Fruit fly (Drosophila melanogaster): ENCODE data around the gene CG15258.
A peak's percentile ranks its signal among the peaks of the same experiment; 100 is the strongest.

CG15258 gene

DNA sequence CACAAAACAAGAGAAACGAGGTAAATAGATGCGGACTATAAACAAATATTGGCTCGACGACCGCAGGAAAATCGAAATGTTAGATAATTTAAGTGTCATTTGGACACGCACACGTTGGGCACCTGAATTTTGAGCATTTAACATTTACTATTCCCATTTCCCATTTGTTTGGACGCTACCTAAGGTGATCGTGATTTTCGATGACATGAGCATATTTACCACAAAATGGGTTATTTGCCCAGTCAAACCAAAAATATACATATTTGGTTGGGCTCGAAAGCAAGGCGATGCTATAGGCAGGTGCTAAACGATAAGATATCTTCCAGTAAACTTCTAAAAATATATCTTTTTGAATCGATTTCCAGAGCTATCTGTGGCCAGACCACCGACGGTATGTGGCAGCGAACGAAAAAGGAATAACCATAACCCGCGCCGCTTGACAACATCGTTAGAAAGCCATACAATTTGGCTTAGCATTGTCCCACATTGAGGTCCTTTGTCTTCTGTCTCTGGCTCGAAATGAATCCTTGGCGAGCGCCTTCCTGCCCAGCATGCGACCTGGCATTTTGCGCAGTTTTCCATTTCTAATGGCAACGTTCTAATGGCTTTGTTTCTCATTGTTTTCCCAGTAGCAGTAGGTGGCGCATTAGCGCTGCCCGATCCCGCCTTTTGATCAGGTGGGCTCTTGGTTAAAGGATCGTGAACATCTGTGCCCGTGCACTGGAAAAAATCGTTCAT lies 37.2 kb downstream of the CG15258 start (continued):
- TF ChIP-seq CG9727 (GFP tag; optimal IDR thresholded peaks at IDR 0.05) (peak; percentile 51), CG2712 (tag; optimal IDR thresholded peaks at IDR 0.05) (peak; percentile 6), tll (GFP tag; optimal IDR thresholded peaks at IDR 0.05) (peak in 1 of 2 experiments; percentile 93), CG2202 (tag; optimal IDR thresholded peaks at IDR 0.05) (peak; percentile 57), CG8290 (GFP tag; optimal IDR thresholded peaks at IDR 0.05) (no peak), CG8290 (tag; optimal IDR thresholded peaks at IDR 0.05) (peak in 1 of 2 experiments; percentile 52), ac (GFP tag; optimal IDR thresholded peaks at IDR 0.05) (peak; percentile 91), CG12219 (GFP tag; optimal IDR thresholded peaks at IDR 0.05) (no peak), CG16863 (GFP tag; optimal IDR thresholded peaks at IDR 0.05) (no peak), CG14710 (tag; optimal IDR thresholded peaks at IDR 0.05) (peak; percentile 45), CG1233 (GFP tag; optimal IDR thresholded peaks at IDR 0.05) (peak; percentile 9), pan (optimal IDR thresholded peaks at IDR 0.05) (no peak), pan (GFP tag; optimal IDR thresholded peaks at IDR 0.05 in 1 of 2, IDR thresholded peaks at IDR 0.05 in 1 of 2) (no peak), sens (GFP tag) (peak; percentile 33), Nf-YB (GFP tag; optimal IDR thresholded peaks at IDR 0.05) (peak; percentile 41), CG7745 (tag; optimal IDR thresholded peaks at IDR 0.05) (peak; percentile 32), Kr (GFP tag; optimal IDR thresholded peaks at IDR 0.05) (peak; percentile 85), sqz (GFP tag; optimal IDR thresholded peaks at IDR 0.05) (peak; percentile 5), CG10462 (GFP tag; optimal IDR thresholded peaks at IDR 0.05) (no peak), seq (GFP tag; IDR thresholded peaks at IDR 0.05) (no peak), Gsc (GFP tag; IDR thresholded peaks at IDR 0.05) (no peak), ranshi (GFP tag; IDR thresholded peaks at IDR 0.05) (no peak), danr (GFP tag; IDR thresholded peaks at IDR 0.05) (no peak), croc (GFP tag; conservative IDR thresholded peaks at IDR 0.05) (no peak), CG43689 (GFP tag; IDR thresholded peaks at IDR 0.05) (no peak), CG15696 (tag; optimal IDR thresholded peaks at IDR 0.05) (peak; percentile 93), CG8765 (GFP tag; IDR thresholded peaks at IDR 0.05) (no peak), pfk (GFP tag; optimal IDR thresholded peaks at IDR 0.05) (no peak), kni (GFP tag; optimal IDR thresholded peaks at IDR 0.05) (peak; percentile 42), sr (GFP tag; IDR thresholded peaks at IDR 0.05) (no peak), crp (GFP tag; optimal IDR thresholded peaks at IDR 0.05) (no peak), CG33557 (GFP tag; optimal IDR thresholded peaks at IDR 0.05) (peak; percentile 72), fd102C (GFP tag; optimal IDR thresholded peaks at IDR 0.05) (peak; percentile 77), odd (GFP tag; optimal IDR thresholded peaks at IDR 0.05) (no peak), nau (GFP tag; optimal IDR thresholded peaks at IDR 0.05) (no peak), Spps (tag; optimal IDR thresholded peaks at IDR 0.05) (peak; percentile 18), Camta (GFP tag; optimal IDR thresholded peaks at IDR 0.05) (no peak), CG6854 (GFP tag; optimal IDR thresholded peaks at IDR 0.05) (no peak), CG8924 (tag; optimal IDR thresholded peaks at IDR 0.05) (peak; percentile 46), CG3065 (GFP tag; optimal IDR thresholded peaks at IDR 0.05) (no peak), tx (GFP tag; optimal IDR thresholded peaks at IDR 0.05) (no peak), CG17568 (GFP tag; optimal IDR thresholded peaks at IDR 0.05) (peak; percentile 30), CG7271 (tag; optimal IDR thresholded peaks at IDR 0.05) (peak; percentile 4), CG7963 (GFP tag; IDR thresholded peaks at IDR 0.05; ENCODE audit: partially characterized antibody) (no peak), CG6813 (GFP tag; optimal IDR thresholded peaks at IDR 0.05) (peak; percentile 53), cad (GFP tag; optimal IDR thresholded peaks at IDR 0.05) (peak; percentile 31), lola (GFP tag; optimal IDR thresholded peaks at IDR 0.05) (peak in 1 of 3 experiments; percentile 44), CG13424 (tag; optimal IDR thresholded peaks at IDR 0.05) (no peak), psq (GFP tag; optimal IDR thresholded peaks at IDR 0.05) (no peak)
